Worm (Caenorhabditis elegans): ENCODE measurements around the gene scvp-1.
A peak's percentile ranks its signal among the peaks of the same experiment; 100 is the strongest.

scvp-1 gene

ce11 chrV:10901125-10901524 lies 30.0 kb downstream of the scvp-1 start, which contains the start of gene spp-16:
Gene spp-16, minus strand, starts transcription at chrV:10901303.
- TF ChIP-seq lsy-2 (tag; optimal IDR thresholded peaks at IDR 0.05) (no peak), efl-1 (optimal IDR thresholded peaks at IDR 0.05) (no peak), efl-1 (GFP tag; optimal IDR thresholded peaks at IDR 0.05 in 1 of 2) (peak in 1 of 2 experiments; percentile 48)

ce11 chrV:10898629-10899028 lies 32.5 kb downstream of the scvp-1 start:
- no peak for TF ChIP-seq ceh-63 (GFP tag; optimal IDR thresholded peaks at IDR 0.05)
- TF ChIP-seq jun-1 (tag; optimal IDR thresholded peaks at IDR 0.05) = no peak
- no peak for TF ChIP-seq nhr-12 (tag; optimal IDR thresholded peaks at IDR 0.05)
- no peak for TF ChIP-seq lin-13 (GFP tag; optimal IDR thresholded peaks at IDR 0.05)
- TF ChIP-seq elt-2 (tag; optimal IDR thresholded peaks at IDR 0.05) = no peak
- no peak for TF ChIP-seq ces-1 (GFP tag; optimal IDR thresholded peaks at IDR 0.05)
- no peak for TF ChIP-seq ceh-88 (GFP tag; IDR thresholded peaks at IDR 0.05)
- TF ChIP-seq ama-1 (optimal IDR thresholded peaks at IDR 0.05) = no peak
- TF ChIP-seq efl-1 (optimal IDR thresholded peaks at IDR 0.05) = no peak
- peak in 1 of 2 experiments; percentile 80 for TF ChIP-seq efl-1 (GFP tag; optimal IDR thresholded peaks at IDR 0.05 in 1 of 2)
- TF ChIP-seq blmp-1 (tag; optimal IDR thresholded peaks at IDR 0.05) = peak; percentile 72
- peak; percentile 69 for TF ChIP-seq nhr-85 (tag)
- TF ChIP-seq xbp-1 (tag; optimal IDR thresholded peaks at IDR 0.05) = no peak
- TF ChIP-seq lin-35 (GFP tag; optimal IDR thresholded peaks at IDR 0.05) = no peak
- TF ChIP-seq nhr-90 (tag; optimal IDR thresholded peaks at IDR 0.05; ENCODE audit: poor library complexity) = no peak
- TF ChIP-seq sox-4 (tag; optimal IDR thresholded peaks at IDR 0.05) = no peak
- TF ChIP-seq lin-14 (GFP tag; optimal IDR thresholded peaks at IDR 0.05) = peak; percentile 41
- TF ChIP-seq nhr-11 (tag; optimal IDR thresholded peaks at IDR 0.05) = no peak

- TF ChIP-seq ama-1 (optimal IDR thresholded peaks at IDR 0.05) (no peak), egl-27 (tag; optimal IDR thresholded peaks at IDR 0.05) (no peak), sup-37 (GFP tag; optimal IDR thresholded peaks at IDR 0.05) (no peak), dpl-1 (GFP tag; optimal IDR thresholded peaks at IDR 0.05) (no peak), nhr-47 (tag; optimal IDR thresholded peaks at IDR 0.05) (no peak), ceh-63 (GFP tag; optimal IDR thresholded peaks at IDR 0.05) (no peak), lin-39 (tag; optimal IDR thresholded peaks at IDR 0.05) (no peak), snu-23 (GFP tag; optimal IDR thresholded peaks at IDR 0.05) (no peak), efl-1 (optimal IDR thresholded peaks at IDR 0.05) (no peak), efl-1 (GFP tag; optimal IDR thresholded peaks at IDR 0.05 in 1 of 2) (peak in 1 of 2 experiments; percentile 80), nhr-90 (tag; optimal IDR thresholded peaks at IDR 0.05; ENCODE audit: poor library complexity) (no peak), C16A3.4 (tag; optimal IDR thresholded peaks at IDR 0.05) (no peak), lsy-2 (tag; optimal IDR thresholded peaks at IDR 0.05) (no peak), blmp-1 (tag; optimal IDR thresholded peaks at IDR 0.05) (peak; percentile 79), hlh-17 (GFP tag; optimal IDR thresholded peaks at IDR 0.05; ENCODE audit: borderline replicate concordance) (no peak), ces-1 (GFP tag; optimal IDR thresholded peaks at IDR 0.05) (no peak), ceh-88 (GFP tag; IDR thresholded peaks at IDR 0.05) (no peak), isw-1 (GFP tag; IDR thresholded peaks at IDR 0.05) (no peak)
Observed at ce11 chrV:10898107-10898506, 33.0 kb downstream of the scvp-1 start, which contains the start of gene F32D8.7. Gene F32D8.7, plus strand, starts transcription at chrV:10898435.

- TF ChIP-seq ceh-90 (tag; optimal IDR thresholded peaks at IDR 0.05) = peak; percentile 76
- TF ChIP-seq egl-13 (tag; optimal IDR thresholded peaks at IDR 0.05) = peak; percentile 98
- TF ChIP-seq C04F5.9 (tag; optimal IDR thresholded peaks at IDR 0.05) = peak; percentile 96
- peak; percentile 94 for TF ChIP-seq zip-4 (GFP tag; optimal IDR thresholded peaks at IDR 0.05)
- TF ChIP-seq fos-1 (tag; optimal IDR thresholded peaks at IDR 0.05) = peak; percentile 97
- TF ChIP-seq mdl-1 (tag; optimal IDR thresholded peaks at IDR 0.05) = peak; percentile 43 to 97
- TF ChIP-seq rnt-1 (tag; optimal IDR thresholded peaks at IDR 0.05) = peak; percentile 100
- peak; percentile 70 for TF ChIP-seq hlh-4 (tag; optimal IDR thresholded peaks at IDR 0.05)
- TF ChIP-seq unc-62 (GFP tag; optimal IDR thresholded peaks at IDR 0.05) = peak; percentile 54
- TF ChIP-seq lin-13 (GFP tag; optimal IDR thresholded peaks at IDR 0.05) = peak; percentile 99
- TF ChIP-seq alr-1 (tag; optimal IDR thresholded peaks at IDR 0.05; ENCODE audit: borderline replicate concordance) = no peak
- peak; percentile 97 for TF ChIP-seq skn-1 (tag; optimal IDR thresholded peaks at IDR 0.05)
- peak; percentile 88 for TF ChIP-seq fkh-4 (tag; optimal IDR thresholded peaks at IDR 0.05; ENCODE audit: borderline replicate concordance)
- TF ChIP-seq pax-3 (tag; optimal IDR thresholded peaks at IDR 0.05) = peak; percentile 99
- TF ChIP-seq pag-3 (tag; optimal IDR thresholded peaks at IDR 0.05; ENCODE audit: borderline replicate concordance, insufficient read depth) = no peak
- TF ChIP-seq tlp-1 (tag; optimal IDR thresholded peaks at IDR 0.05) = no peak
- TF ChIP-seq blmp-1 (tag; optimal IDR thresholded peaks at IDR 0.05) = peak; percentile 92
- peak; percentile 79 for TF ChIP-seq ama-1 (optimal IDR thresholded peaks at IDR 0.05)
- TF ChIP-seq nhr-84 (tag; optimal IDR thresholded peaks at IDR 0.05) = peak; percentile 45
- TF ChIP-seq grh-1 (GFP tag; IDR thresholded peaks at IDR 0.05) = peak; percentile 99
- peak; percentile 99 for TF ChIP-seq lin-14 (GFP tag; optimal IDR thresholded peaks at IDR 0.05)
- peak; percentile 99 for TF ChIP-seq nhr-76 (tag; optimal IDR thresholded peaks at IDR 0.05)
- TF ChIP-seq lin-39 (tag; optimal IDR thresholded peaks at IDR 0.05) = peak; percentile 97
Observed at ce11 chrV:10897172-10897571, 33.9 kb downstream of the scvp-1 start.

All from whole organism, L1 larva.